ENCODE assay signal across 5 worm cellular contexts in the genomic region with DNA sequence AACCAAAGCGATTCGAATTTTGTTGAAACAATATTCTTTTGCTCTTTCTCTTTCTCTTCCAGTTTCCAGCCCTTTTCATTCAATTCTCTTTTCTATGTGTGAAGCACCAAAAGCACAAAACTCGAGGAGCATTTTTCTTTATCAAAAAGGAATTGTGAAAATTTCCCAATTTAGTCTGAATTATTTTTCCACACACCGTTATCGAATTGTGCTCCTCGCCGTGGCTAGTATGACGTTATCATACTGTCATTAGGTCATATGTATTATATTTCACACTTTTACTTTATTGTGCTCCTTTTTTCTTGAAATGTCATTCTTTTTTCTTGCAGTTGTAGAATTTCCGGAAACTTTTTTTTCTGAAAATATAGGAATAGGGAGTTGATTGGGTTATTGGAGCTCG.
TF ChIP-seq lines count a peak whose summit lies in the region.

No protein-coding gene starts in this region.

TF ChIP-seq in whole organism, L1 larva, 84 proteins besides CTCF, POLR2A, EP300 and RAD21:
- no peak for TF ChIP-seq xbp-1 (tag; optimal IDR thresholded peaks at IDR 0.05; lab: Kevin White, UChicago)
- TF ChIP-seq nhr-84 (tag; optimal IDR thresholded peaks at IDR 0.05; lab: Kevin White, UChicago) = no peak
- no peak for TF ChIP-seq fkh-4 (tag; optimal IDR thresholded peaks at IDR 0.05; lab: Kevin White, UChicago; ENCODE audit: borderline replicate concordance)
- TF ChIP-seq isw-1 (GFP tag; IDR thresholded peaks at IDR 0.05; lab: Robert Waterston, UW) = no peak
- no peak for TF ChIP-seq sup-37 (GFP tag; optimal IDR thresholded peaks at IDR 0.05; lab: Kevin White, UChicago)
- TF ChIP-seq elt-2 (tag; optimal IDR thresholded peaks at IDR 0.05; lab: Kevin White, UChicago) = peak; percentile 68

TF ChIP-seq in whole organism, L2 larva, 48 proteins besides CTCF, POLR2A, EP300 and RAD21:
- TF ChIP-seq crh-2 (tag; optimal IDR thresholded peaks at IDR 0.05; lab: Kevin White, UChicago) (peak; percentile 33), skn-1 (tag; optimal IDR thresholded peaks at IDR 0.05; lab: Kevin White, UChicago) (peak; percentile 65), zag-1 (tag; optimal IDR thresholded peaks at IDR 0.05; lab: Kevin White, UChicago) (no peak), nhr-25 (tag; optimal IDR thresholded peaks at IDR 0.05; lab: Kevin White, UChicago) (no peak), blmp-1 (tag; optimal IDR thresholded peaks at IDR 0.05; lab: Kevin White, UChicago; ENCODE audit: insufficient read depth) (no peak), ceh-16 (tag; optimal IDR thresholded peaks at IDR 0.05; lab: Kevin White, UChicago) (no peak), nhr-23 (tag; optimal IDR thresholded peaks at IDR 0.05; lab: Kevin White, UChicago) (no peak), sma-9 (GFP tag; optimal IDR thresholded peaks at IDR 0.05; lab: Kevin White, UChicago) (peak; percentile 45), sma-9 (tag; optimal IDR thresholded peaks at IDR 0.05; lab: Kevin White, UChicago) (no peak), ztf-11 (tag; optimal IDR thresholded peaks at IDR 0.05; lab: Kevin White, UChicago) (no peak), fos-1 (tag; optimal IDR thresholded peaks at IDR 0.05; lab: Kevin White, UChicago) (peak; percentile 94), ztf-1 (GFP tag; conservative IDR thresholded peaks at IDR 0.05; lab: Robert Waterston, UW) (no peak), nhr-21 (tag; optimal IDR thresholded peaks at IDR 0.05; lab: Kevin White, UChicago) (no peak), gmeb-1 (tag; optimal IDR thresholded peaks at IDR 0.05; lab: Kevin White, UChicago) (peak; percentile 11), nhr-11 (tag; optimal IDR thresholded peaks at IDR 0.05; lab: Kevin White, UChicago) (no peak)

TF ChIP-seq in whole organism, L3 larva, 47 proteins besides CTCF, POLR2A, EP300 and RAD21:
- no peak for TF ChIP-seq tbx-2 (tag; optimal IDR thresholded peaks at IDR 0.05; lab: Kevin White, UChicago)
- no peak for TF ChIP-seq nhr-77 (tag; optimal IDR thresholded peaks at IDR 0.05; lab: Kevin White, UChicago)
- no peak for TF ChIP-seq nfya-1 (tag; optimal IDR thresholded peaks at IDR 0.05; lab: Kevin White, UChicago; ENCODE audit: insufficient read depth)
- TF ChIP-seq pqm-1 (tag; optimal IDR thresholded peaks at IDR 0.05; lab: Kevin White, UChicago) = peak; percentile 76
- peak; percentile 35 for TF ChIP-seq pha-4 (tag; optimal IDR thresholded peaks at IDR 0.05; lab: Kevin White, UChicago)
- no peak for TF ChIP-seq elt-1 (tag; optimal IDR thresholded peaks at IDR 0.05; lab: Kevin White, UChicago)
- TF ChIP-seq elt-2 (tag; optimal IDR thresholded peaks at IDR 0.05; lab: Kevin White, UChicago) = peak; percentile 83
- TF ChIP-seq nhr-25 (tag; optimal IDR thresholded peaks at IDR 0.05; lab: Kevin White, UChicago) = no peak
- no peak for TF ChIP-seq ceh-9 (tag; optimal IDR thresholded peaks at IDR 0.05; lab: Kevin White, UChicago)
- no peak for TF ChIP-seq ztf-4 (tag; optimal IDR thresholded peaks at IDR 0.05; lab: Kevin White, UChicago)
- no peak for TF ChIP-seq nhr-237 (tag; optimal IDR thresholded peaks at IDR 0.05; lab: Kevin White, UChicago)
- no peak for TF ChIP-seq ceh-28 (tag; optimal IDR thresholded peaks at IDR 0.05; lab: Kevin White, UChicago)
- TF ChIP-seq zag-1 (tag; optimal IDR thresholded peaks at IDR 0.05; lab: Kevin White, UChicago) = no peak
- TF ChIP-seq ceh-16 (tag; optimal IDR thresholded peaks at IDR 0.05; lab: Kevin White, UChicago) = no peak
- no peak for TF ChIP-seq ztf-11 (tag; optimal IDR thresholded peaks at IDR 0.05; lab: Kevin White, UChicago)
- no peak for TF ChIP-seq mdl-1 (tag; optimal IDR thresholded peaks at IDR 0.05; lab: Kevin White, UChicago)
- no peak for TF ChIP-seq nhr-67 (tag; optimal IDR thresholded peaks at IDR 0.05; lab: Kevin White, UChicago)
- TF ChIP-seq daf-12 (tag; optimal IDR thresholded peaks at IDR 0.05; lab: Kevin White, UChicago) = no peak
- no peak for TF ChIP-seq unc-62 (GFP tag; optimal IDR thresholded peaks at IDR 0.05; lab: Kevin White, UChicago)
- no peak for TF ChIP-seq ceh-82 (tag; optimal IDR thresholded peaks at IDR 0.05; lab: Kevin White, UChicago)
- TF ChIP-seq ZK546.5 (tag; optimal IDR thresholded peaks at IDR 0.05; lab: Kevin White, UChicago) = no peak

TF ChIP-seq in whole organism, L4 larva, 104 proteins besides CTCF, POLR2A, EP300 and RAD21 (continues in another document):
- no peak for TF ChIP-seq F49E8.2 (tag; optimal IDR thresholded peaks at IDR 0.05; lab: Kevin White, UChicago; ENCODE audit: borderline replicate concordance)
- TF ChIP-seq zip-2 (tag; optimal IDR thresholded peaks at IDR 0.05; lab: Kevin White, UChicago) = no peak
- peak; percentile 59 for TF ChIP-seq nhr-77 (tag; optimal IDR thresholded peaks at IDR 0.05; lab: Kevin White, UChicago)
- no peak for TF ChIP-seq nhr-237 (tag; optimal IDR thresholded peaks at IDR 0.05; lab: Kevin White, UChicago)
- TF ChIP-seq fkh-10 (GFP tag; optimal IDR thresholded peaks at IDR 0.05; lab: Kevin White, UChicago) = no peak
- no peak for TF ChIP-seq nhr-42 (GFP tag; IDR thresholded peaks at IDR 0.05; lab: Robert Waterston, UW)
- no peak for TF ChIP-seq vab-7 (GFP tag; IDR thresholded peaks at IDR 0.05; lab: Robert Waterston, UW)
- TF ChIP-seq dmd-6 (GFP tag; IDR thresholded peaks at IDR 0.05; lab: Robert Waterston, UW) = peak; percentile 69
- 0 out of 2 replicates have a peak, but pooled peaks have one; percentile 12 for TF ChIP-seq nhr-41 (GFP tag; IDR thresholded peaks at IDR 0.05; lab: Robert Waterston, UW)
- peak; percentile 87 for TF ChIP-seq nhr-28 (tag; optimal IDR thresholded peaks at IDR 0.05; lab: Kevin White, UChicago)
- no peak for TF ChIP-seq mdt-29 (GFP tag; IDR thresholded peaks at IDR 0.05; lab: Robert Waterston, UW)
- no peak for TF ChIP-seq dmd-9 (GFP tag; IDR thresholded peaks at IDR 0.05; lab: Robert Waterston, UW)
- TF ChIP-seq aly-2 (tag; optimal IDR thresholded peaks at IDR 0.05; lab: Kevin White, UChicago) = no peak
- TF ChIP-seq hlh-11 (tag; optimal IDR thresholded peaks at IDR 0.05; lab: Kevin White, UChicago) = peak; percentile 68
- TF ChIP-seq dve-1 (tag; optimal IDR thresholded peaks at IDR 0.05; lab: Kevin White, UChicago; ENCODE audit: insufficient read depth) = peak; percentile 43
- TF ChIP-seq ZK546.5 (tag; optimal IDR thresholded peaks at IDR 0.05; lab: Kevin White, UChicago) = no peak
- TF ChIP-seq nhr-48 (tag; optimal IDR thresholded peaks at IDR 0.05; lab: Kevin White, UChicago) = no peak
- TF ChIP-seq daf-16 (GFP tag; optimal IDR thresholded peaks at IDR 0.05; lab: Kevin White, UChicago) = no peak
- TF ChIP-seq daf-16 (tag; optimal IDR thresholded peaks at IDR 0.05; lab: Kevin White, UChicago) = peak; percentile 33
- TF ChIP-seq php-3 (GFP tag; IDR thresholded peaks at IDR 0.05; lab: Robert Waterston, UW) = 0 out of 2 replicates have a peak, but pooled peaks have one; percentile 31
- TF ChIP-seq daf-8 (GFP tag; IDR thresholded peaks at IDR 0.05; lab: Robert Waterston, UW) = no peak
- TF ChIP-seq F10B5.3 (tag; optimal IDR thresholded peaks at IDR 0.05; lab: Kevin White, UChicago) = no peak
- TF ChIP-seq snpc-4 (tag; optimal IDR thresholded peaks at IDR 0.05; lab: Kevin White, UChicago) = no peak
- no peak for TF ChIP-seq ama-1 (optimal IDR thresholded peaks at IDR 0.05; lab: Kevin White, UChicago)
- TF ChIP-seq hlh-30 (tag; optimal IDR thresholded peaks at IDR 0.05; lab: Kevin White, UChicago; ENCODE audit: insufficient read depth) = peak; percentile 38
- peak; percentile 94 for TF ChIP-seq pqm-1 (tag; optimal IDR thresholded peaks at IDR 0.05; lab: Kevin White, UChicago)

TF ChIP-seq in whole organism, young adult, 124 proteins besides CTCF, POLR2A, EP300 and RAD21:
- no peak for TF ChIP-seq efl-1 (GFP tag; optimal IDR thresholded peaks at IDR 0.05; lab: Kevin White, UChicago)
- no peak for TF ChIP-seq dpl-1 (GFP tag; optimal IDR thresholded peaks at IDR 0.05; lab: Kevin White, UChicago)
- TF ChIP-seq C17E4.6 (GFP tag; IDR thresholded peaks at IDR 0.05; lab: Robert Waterston, UW) = no peak
- TF ChIP-seq pbrm-1 (GFP tag; IDR thresholded peaks at IDR 0.05; lab: Robert Waterston, UW) = no peak
- TF ChIP-seq egrh-3 (GFP tag; IDR thresholded peaks at IDR 0.05; lab: Robert Waterston, UW) = no peak
- no peak for TF ChIP-seq unc-130 (GFP tag; optimal IDR thresholded peaks at IDR 0.05; lab: Kevin White, UChicago)
- TF ChIP-seq mel-28 (tag; optimal IDR thresholded peaks at IDR 0.05; lab: Kevin White, UChicago; ENCODE audit: borderline replicate concordance) = no peak
- no peak for TF ChIP-seq fkh-3 (tag; optimal IDR thresholded peaks at IDR 0.05; lab: Kevin White, UChicago)
- TF ChIP-seq nhr-80 (tag; optimal IDR thresholded peaks at IDR 0.05; lab: Kevin White, UChicago) = peak; percentile 86
- TF ChIP-seq dox-1 (GFP tag; IDR thresholded peaks at IDR 0.05; lab: Robert Waterston, UW) = peak; percentile 37; the same call in 1 of the 2 replicates
- no peak for TF ChIP-seq F10E7.11 (tag; optimal IDR thresholded peaks at IDR 0.05; lab: Kevin White, UChicago)
TF ChIP-seq in whole organism, young adult: peak in this region for 2.
